Worm (Caenorhabditis elegans): ENCODE results near the gene F08D12.2.

- no peak for TF ChIP-seq nhr-76 (tag; optimal IDR thresholded peaks at IDR 0.05)
- TF ChIP-seq lsy-2 (tag; optimal IDR thresholded peaks at IDR 0.05), result no peak
- TF ChIP-seq lin-32 (GFP tag; optimal IDR thresholded peaks at IDR 0.05), result no peak
- no peak for TF ChIP-seq snpc-4 (tag; optimal IDR thresholded peaks at IDR 0.05)
- no peak for TF ChIP-seq unc-39 (tag; optimal IDR thresholded peaks at IDR 0.05)
Measured at ce11 chrII:2795413-2795812, 14.0 kb downstream of the F08D12.2 start.

Data from whole organism, mixed stage, embryonic.